Fruit fly (Drosophila melanogaster): ENCODE data around the gene RanGAP.

The RanGAP gene

DNA sequence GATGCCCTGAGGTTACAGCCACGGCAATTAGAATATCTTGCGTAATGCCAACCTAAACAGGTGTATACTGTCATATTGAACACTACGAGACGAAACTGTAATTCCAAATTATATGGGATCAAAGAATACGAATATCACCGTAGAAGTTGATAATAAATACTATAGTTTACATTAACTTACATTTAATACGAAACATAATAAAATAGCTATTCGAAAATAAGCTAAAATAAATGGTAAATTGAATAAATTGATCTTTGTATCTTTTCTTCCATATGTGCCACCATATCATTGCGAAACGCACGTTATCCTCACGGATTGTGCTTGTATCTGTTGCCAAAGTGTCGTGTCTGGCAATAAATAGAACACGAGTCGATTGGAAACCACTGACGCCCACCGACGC, 25.9 kb upstream of the RanGAP start:
- TF ChIP-seq CTCF (optimal IDR thresholded peaks at IDR 0.05), result no peak

DNA sequence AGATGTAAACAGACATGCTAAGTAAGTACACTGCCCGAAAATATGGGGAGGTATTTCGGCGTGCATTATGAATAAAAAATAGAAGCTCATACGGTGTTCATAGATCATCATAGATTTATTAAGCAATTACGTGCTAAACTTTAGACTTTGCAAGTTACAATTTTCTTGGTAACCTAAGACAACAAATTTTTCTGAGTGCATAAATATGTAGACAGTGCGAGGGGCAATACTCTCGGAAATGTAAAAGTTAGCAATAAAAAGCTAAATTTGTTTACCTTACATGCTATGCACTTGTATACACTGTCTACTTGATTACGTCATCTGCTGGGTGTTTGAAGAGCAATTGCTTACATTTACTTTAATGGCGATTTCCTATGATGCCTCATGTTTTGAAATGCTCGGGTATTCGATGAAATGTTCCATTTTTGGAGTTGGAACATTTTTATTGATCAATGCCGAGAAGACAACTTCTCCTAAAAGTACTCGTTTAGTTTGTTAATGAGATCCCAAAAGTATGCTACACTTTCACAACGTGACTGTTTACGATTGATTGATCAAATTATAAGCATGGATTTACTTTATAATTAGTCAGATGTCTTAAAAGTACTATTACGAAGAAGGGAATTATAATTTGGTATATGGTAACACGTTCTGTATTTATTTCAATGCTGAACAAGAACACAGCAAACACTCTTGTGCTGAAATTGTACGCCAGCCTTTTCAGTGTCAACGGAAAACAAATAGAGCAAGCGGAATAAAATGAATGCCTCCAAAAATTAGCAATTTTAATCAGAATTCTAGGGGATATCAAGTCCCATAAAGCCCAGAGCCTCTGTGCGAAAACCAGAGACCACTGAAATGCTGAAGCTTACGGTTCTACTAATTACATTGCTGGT, 24.9 kb upstream of the RanGAP start, which contains the start of gene Lectin-galC1:
Lectin-galC1 (plus strand) TSS at position 846 of the 896 bp plus-strand sequence.
- TF ChIP-seq CTCF (optimal IDR thresholded peaks at IDR 0.05) (peak; percentile 23 to 30), CG8478 (optimal IDR thresholded peaks at IDR 0.05) (no peak)

DNA sequence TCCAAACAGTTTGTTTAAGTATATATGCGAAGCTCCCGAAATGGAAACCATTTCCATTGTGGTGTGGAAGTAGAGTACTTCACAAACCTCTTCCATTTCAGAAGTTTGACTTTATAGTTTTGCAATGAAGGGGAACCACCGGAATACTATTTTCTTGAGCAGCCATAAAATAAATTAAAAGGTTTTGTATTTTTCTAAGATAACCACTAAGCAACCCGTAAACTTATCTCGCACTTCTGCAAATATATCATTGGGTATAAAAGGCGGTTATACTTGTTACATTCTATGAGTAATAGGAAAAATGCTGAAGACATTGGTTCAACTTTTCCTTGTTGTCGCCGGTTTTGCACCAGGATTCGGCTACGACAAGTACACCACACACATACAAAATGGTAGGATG, 23.7 kb upstream of the RanGAP start, which contains the start of gene lectin-37Da:
lectin-37Da (plus strand) TSS at position 301 of the 400 bp plus-strand sequence.
- TF ChIP-seq CTCF (optimal IDR thresholded peaks at IDR 0.05) (no peak), CG8478 (optimal IDR thresholded peaks at IDR 0.05) (no peak)

DNA sequence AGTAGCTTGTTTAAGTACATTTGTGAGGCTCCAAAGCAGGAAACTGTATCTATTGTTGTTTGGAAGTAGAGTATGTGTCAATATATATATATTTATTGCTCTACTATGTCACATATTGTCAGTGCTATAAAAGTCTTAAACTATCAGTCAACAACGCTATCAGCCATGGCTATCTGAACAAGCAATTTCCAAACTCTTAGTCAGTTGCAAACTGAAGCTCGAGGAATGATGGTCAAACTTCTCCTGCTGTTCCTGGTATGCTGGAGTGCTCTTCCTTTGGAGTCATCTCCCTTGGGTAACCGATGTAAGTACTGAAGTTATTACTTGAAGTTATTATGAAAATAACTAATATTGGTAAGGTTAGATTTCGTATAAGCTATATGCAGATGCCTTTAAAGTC, 22.9 kb upstream of the RanGAP start, which contains the start of gene lectin-37Db:
lectin-37Db (plus strand) TSS at position 204 of the 400 bp plus-strand sequence.
- TF ChIP-seq CG8478 (optimal IDR thresholded peaks at IDR 0.05) (no peak), CTCF (optimal IDR thresholded peaks at IDR 0.05) (no peak)

DNA sequence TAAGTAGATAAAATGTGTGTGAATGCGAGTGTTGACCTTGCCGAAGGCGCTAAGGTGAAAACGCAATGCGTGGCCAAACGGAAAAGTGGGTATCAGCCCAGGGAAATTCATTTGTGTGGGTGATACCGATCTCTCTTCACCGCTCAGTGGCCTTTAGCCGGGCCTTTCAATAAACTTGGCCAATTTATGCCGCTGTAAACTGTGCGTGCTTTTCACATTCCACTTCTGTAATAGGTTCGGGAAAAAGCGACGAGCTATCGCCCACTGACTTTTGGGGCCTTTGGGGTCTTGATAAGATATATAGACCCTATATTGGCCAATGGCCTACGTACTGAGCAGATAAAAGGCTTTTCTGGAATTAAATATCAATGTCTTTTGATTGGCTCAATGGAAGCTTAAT, 20.2 kb upstream of the RanGAP start:
- TF ChIP-seq CTCF (optimal IDR thresholded peaks at IDR 0.05) (no peak), CG8478 (optimal IDR thresholded peaks at IDR 0.05) (no peak)

DNA sequence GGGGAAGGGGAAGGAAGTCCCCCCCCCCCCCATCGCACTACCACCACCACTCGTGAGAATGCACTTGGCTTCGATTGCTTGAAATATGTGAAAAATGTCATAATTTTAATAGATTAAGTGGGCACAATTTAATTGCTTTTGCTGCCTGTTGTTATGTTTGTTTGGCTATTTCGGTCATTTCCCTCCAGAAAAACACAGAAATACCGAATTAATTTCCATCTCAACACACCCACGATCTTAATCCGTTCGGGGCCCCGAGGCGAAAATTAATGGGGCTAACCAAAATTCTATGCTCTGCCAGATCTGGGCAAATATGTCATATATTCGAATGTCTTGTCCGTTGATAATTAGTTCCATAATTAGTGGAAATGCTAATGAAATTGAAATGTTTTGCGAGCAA, 19.1 kb upstream of the RanGAP start:
- TF ChIP-seq CTCF (optimal IDR thresholded peaks at IDR 0.05) (no peak), CG8478 (optimal IDR thresholded peaks at IDR 0.05) (no peak)

DNA sequence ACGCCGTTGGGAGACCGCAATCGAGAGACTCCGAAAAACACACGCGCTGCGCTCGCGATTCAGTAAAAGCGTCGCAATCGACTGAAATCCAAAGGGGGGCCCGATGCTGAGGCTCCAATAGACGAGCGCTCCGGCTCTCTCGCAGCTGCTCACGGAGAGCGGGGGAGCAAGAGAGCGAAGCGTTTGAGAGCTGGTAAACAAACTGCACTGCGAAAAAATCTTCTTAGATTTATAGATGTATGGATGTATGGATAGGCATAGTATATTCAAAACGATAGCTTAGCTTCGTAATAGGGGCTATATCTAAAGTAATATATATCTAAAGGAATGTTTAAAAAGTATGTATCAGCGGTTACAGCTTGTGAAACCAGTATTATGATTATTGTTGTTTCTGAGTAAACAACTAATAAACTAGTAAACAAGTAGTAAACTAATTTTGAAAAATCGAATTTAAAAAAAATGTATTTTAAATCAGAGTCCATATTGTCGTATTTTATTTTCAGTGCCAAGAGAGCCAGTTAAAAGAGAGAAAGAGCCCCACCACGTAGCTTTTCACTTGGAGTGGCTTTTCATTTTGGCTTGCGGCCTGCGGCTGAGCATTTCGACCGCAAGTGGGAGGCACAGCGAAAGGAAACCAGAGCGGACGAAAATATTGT, 18.2 kb upstream of the RanGAP start, which contains the start of the genes Alp12 and CG13085:
Alp12 (plus strand) TSS at position 584 of the 656 bp plus-strand sequence.
CG13085 (plus strand) TSS at position 584 of the 656 bp plus-strand sequence.
- TF ChIP-seq CTCF (optimal IDR thresholded peaks at IDR 0.05) (no peak), CG8478 (optimal IDR thresholded peaks at IDR 0.05) (no peak)

DNA sequence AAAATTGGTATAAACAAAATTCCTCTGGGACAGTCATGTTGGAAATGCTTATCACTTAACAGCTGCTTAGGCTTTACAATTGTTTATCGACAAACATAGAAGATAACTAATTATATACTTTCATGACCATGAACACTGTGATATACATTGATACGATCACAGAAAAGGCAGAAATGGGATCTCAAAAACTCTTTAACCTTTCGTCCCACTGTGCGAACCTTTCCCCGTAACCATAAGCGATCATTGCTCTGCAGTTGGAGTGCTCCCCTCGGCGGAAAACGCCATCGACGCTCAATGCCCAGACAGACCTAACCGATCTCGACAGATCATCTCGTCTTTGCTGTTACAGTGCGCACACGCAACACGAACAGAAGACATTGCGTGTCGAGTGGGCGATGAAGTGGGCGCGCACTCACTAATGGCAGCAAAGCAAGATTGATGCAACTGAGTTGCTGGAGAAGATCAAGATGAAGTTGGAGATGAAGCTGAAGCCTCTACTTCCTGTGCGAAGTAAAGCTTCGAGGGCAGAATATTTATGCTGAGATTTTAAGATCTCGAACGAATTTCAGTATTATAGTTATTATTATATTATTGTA, 17.4 kb upstream of the RanGAP start:
- TF ChIP-seq CG8478 (optimal IDR thresholded peaks at IDR 0.05) (no peak), CTCF (optimal IDR thresholded peaks at IDR 0.05) (no peak)

DNA sequence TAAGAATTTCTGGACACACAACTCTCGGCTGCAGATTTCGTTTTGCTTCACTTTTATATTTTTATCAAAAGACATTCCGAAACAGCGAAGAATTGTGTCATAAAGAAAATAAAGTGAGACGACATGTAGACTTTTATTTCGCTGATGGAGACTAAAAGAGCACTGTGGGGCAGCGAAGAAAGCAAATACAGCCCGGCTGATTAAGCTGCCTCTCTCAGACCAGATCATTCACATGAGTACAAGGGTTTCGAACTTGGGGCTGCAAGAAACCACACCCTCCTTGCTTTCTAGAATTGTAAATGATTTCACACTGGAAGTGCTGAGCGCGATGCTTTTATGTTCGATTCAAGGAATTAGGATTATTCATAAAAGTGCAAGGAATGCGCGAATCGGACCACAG, 16.7 kb upstream of the RanGAP start:
- no peak for TF ChIP-seq CG8478 (optimal IDR thresholded peaks at IDR 0.05)
- peak in 1 of 2 experiments; percentile 2 for TF ChIP-seq CTCF (optimal IDR thresholded peaks at IDR 0.05)

DNA sequence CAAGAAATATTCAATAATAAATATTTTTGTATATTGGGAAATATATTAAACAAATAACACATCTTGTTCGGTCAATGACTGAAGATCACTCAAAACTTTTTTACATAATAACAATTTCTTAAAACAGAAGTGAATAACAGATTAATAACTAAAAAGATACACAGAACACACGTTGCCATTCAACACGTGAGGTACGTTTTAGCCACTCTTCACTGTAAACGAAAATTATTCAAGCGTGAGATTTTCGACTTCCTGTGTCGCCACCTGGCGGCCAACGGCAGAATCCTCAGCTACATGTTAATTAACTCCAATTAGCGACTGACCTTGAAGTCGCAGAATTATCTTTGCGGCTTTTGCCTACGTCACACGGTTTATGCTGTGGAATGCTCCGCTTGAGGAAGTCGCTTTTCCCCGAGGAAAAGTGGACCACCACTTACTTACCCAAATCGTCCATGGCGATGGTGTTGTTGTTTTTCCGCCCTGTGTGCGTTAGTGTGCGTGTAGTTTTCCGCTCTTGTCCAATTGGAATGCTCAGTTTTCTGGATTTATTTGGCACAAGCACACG, 15.9 kb upstream of the RanGAP start:
- TF ChIP-seq CTCF (optimal IDR thresholded peaks at IDR 0.05), result peak; percentile 90 to 98
- TF ChIP-seq CG8478 (optimal IDR thresholded peaks at IDR 0.05), result no peak

DNA sequence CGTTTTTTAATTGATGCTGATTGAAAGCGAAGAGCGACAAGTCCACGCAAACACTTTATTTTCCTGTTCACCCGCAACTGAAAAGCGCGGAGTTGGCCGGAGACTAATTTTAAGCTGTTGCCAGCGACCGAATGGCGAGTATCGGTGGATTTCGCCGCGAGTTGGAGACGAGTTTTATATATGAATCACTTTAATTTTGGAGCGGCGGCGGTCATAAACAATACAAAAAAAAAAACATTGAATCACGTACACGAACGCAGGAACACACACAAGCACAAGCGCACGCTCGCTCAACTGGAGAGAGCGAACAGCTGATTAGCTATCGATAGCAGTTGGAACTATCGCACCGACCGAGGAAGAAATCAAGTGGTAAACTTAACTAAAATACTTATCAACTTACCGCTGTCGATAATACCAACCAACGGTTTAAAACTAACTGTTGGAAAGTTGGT, 15.4 kb upstream of the RanGAP start, which contains the start of gene Pax:
Pax (minus strand) TSS at position 267 of the 452 bp plus-strand sequence.
- TF ChIP-seq CG8478 (optimal IDR thresholded peaks at IDR 0.05) (no peak), CTCF (optimal IDR thresholded peaks at IDR 0.05) (peak in 1 of 2 experiments; percentile 40)

DNA sequence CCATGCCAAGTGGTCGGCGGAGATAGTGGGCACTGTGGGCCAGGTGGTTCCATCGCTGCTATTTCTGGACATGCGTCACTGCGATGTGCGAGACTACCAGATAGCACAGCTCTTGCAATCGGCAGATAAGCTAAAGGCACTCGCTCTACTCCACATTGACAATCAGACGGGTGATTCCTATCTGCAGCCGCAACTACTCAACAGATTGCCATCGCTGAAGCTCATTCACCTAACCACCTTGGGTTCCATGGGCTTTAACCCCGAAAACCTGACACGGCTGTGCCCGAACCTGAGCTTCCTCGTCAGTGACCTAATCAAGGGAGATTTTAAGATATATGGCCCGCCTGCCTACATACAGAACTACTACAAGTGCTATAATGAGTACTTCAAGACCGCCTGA, 12.0 kb upstream of the RanGAP start:
- TF ChIP-seq CTCF (optimal IDR thresholded peaks at IDR 0.05) (no peak), CG8478 (optimal IDR thresholded peaks at IDR 0.05) (no peak)

DNA sequence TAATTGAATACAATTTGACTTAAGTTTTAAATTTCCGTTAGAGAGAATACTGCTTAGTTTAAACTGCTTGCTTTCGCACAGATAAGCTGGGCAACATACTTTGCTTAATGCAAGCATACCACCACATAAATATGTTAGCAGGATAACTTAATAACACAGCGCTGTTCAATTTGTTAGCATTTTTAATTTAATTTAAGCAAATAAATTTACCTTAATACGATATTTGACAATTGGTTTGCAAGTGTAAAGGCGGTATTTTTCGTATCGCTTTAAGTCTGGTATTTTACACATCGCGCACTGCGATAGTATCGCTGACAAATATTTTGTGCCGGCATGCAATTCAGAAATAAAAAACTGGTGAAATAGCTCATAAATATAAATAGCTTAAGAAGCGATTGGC, 11.4 kb upstream of the RanGAP start, which contains the start of gene RtcB:
RtcB (plus strand) TSS at position 301 of the 400 bp plus-strand sequence.
- TF ChIP-seq CG8478 (optimal IDR thresholded peaks at IDR 0.05) (no peak), CTCF (optimal IDR thresholded peaks at IDR 0.05) (peak; percentile 30 to 37)

DNA sequence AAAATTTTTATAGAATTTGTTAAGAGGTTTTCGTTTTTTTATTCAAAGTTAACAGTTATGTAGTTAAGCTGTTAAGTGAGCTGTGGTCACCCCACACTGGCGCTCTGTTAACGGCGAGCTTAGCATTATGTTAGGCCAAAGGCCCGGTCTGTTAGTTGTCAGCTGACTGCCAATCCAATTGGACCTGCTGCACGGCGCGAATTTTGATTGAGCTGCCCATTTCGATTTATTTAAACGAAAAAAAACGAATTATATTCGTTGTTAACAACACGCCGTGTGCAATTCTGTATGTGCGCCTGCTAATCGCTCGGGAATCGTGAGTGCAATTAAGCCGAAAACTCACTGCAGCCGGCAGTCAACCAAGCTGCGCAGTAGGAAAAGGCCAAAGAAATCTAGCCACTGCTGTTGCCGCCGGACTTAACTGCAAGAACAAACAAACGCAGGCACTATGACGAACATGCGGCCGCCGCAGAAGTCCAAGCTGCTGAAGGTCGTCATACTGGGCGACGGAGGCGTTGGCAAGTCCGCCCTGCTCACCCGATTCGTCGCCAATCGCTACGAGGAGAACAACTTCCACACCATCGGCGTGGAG, 9.2 kb upstream of the RanGAP start, which contains the start of gene Rab9:
Rab9 (plus strand) TSS at position 151 of the 592 bp plus-strand sequence.
- TF ChIP-seq CTCF (optimal IDR thresholded peaks at IDR 0.05), result no peak
- no peak for TF ChIP-seq CG8478 (optimal IDR thresholded peaks at IDR 0.05)
